Worm (Caenorhabditis elegans) whole organism, L4 larva: ENCODE measurements around the gene M02E1.1.

Experiments used
- F44E2.7 ChIP-seq: fragments of 200-800 bp; sonication (Bioruptor generic); IDR thresholded peaks from 2 replicates; pipeline ENCODE4 v2.1.2; 2022; ENCODE audit warnings: missing genetic modification characterization, missing compliant biosample characterization
- Y48G9A.11 ChIP-seq: fragments of 200-800 bp; sonication (Bioruptor generic); IDR thresholded peaks from 2 replicates; pipeline ENCODE4 v1.3.6; 2022; ENCODE audit warnings: missing genetic modification reagents, missing genetic modification characterization, missing compliant biosample characterization
- ZK546.5 ChIP-seq, 2 experiments: sonication (generic microtip); optimal IDR thresholded peaks; 2 replicates each; lab custom pipeline; 2017; ENCODE audit warnings: missing biosample characterization in 2 of 2, missing genetic modification characterization in 2 of 2
- ceh-82 ChIP-seq: sonication (generic microtip); optimal IDR thresholded peaks from 2 replicates; lab custom pipeline; 2017; ENCODE audit warnings: missing biosample characterization, missing genetic modification characterization
- dpl-1 ChIP-seq: fragments of 150-350 bp; optimal IDR thresholded peaks from 2 replicates; lab custom pipeline; 2014; ENCODE audit warnings: missing biosample characterization, missing genetic modification reagents, missing genetic modification characterization
- hlh-30 ChIP-seq: sonication (generic microtip); optimal IDR thresholded peaks from 2 replicates; lab custom pipeline; 2017; ENCODE audit warnings: antibody characterized with exemption, mild to moderate bottlenecking, missing genetic modification characterization, missing compliant biosample characterization; ENCODE audit not compliant: insufficient read depth
- lin-38 ChIP-seq: fragments of 200-800 bp; sonication (Bioruptor generic); IDR thresholded peaks from 2 replicates; pipeline ENCODE4 v1.3.6; 2022; ENCODE audit warnings: missing genetic modification reagents, missing genetic modification characterization, missing compliant biosample characterization
- nhr-6 ChIP-seq: fragments of 150-350 bp; optimal IDR thresholded peaks from 2 replicates; lab custom pipeline; 2014; ENCODE audit warnings: missing biosample characterization, missing genetic modification characterization
- nhr-76 ChIP-seq: fragments of 150-350 bp; optimal IDR thresholded peaks from 2 replicates; lab custom pipeline; 2014; ENCODE audit warnings: missing biosample characterization, missing genetic modification characterization
- nhr-77 ChIP-seq: fragments of 150-350 bp; optimal IDR thresholded peaks from 2 replicates; lab custom pipeline; 2014; ENCODE audit warnings: missing biosample characterization, missing genetic modification characterization
- skn-1 ChIP-seq: fragments of 150-350 bp; optimal IDR thresholded peaks from 2 replicates; lab custom pipeline; 2014; ENCODE audit warnings: missing biosample characterization, missing genetic modification characterization
- snpc-4 ChIP-seq: fragments of 150-350 bp; optimal IDR thresholded peaks from 2 replicates; lab custom pipeline; 2014; ENCODE audit warnings: missing biosample characterization, missing genetic modification characterization
- unc-130 ChIP-seq: sonication (generic microtip); optimal IDR thresholded peaks from 2 replicates; lab custom pipeline; 2016; ENCODE audit warnings: missing genetic modification reagents, missing genetic modification characterization, missing compliant biosample characterization
- unc-39 ChIP-seq: sonication (generic microtip); optimal IDR thresholded peaks from 2 replicates; lab custom pipeline; 2017; ENCODE audit warnings: missing biosample characterization, missing genetic modification characterization

- TF ChIP-seq snpc-4 (tag; lab: Kevin White, UChicago) (no peak), lin-38 (no peak), skn-1 (tag; lab: Kevin White, UChicago) (no peak), Y48G9A.11 (GFP tag; lab: Robert Waterston, UW) (no peak), unc-39 (tag; lab: Kevin White, UChicago) (no peak), nhr-6 (tag; lab: Kevin White, UChicago) (no peak), ZK546.5 (tag; optimal IDR thresholded peaks at IDR 0.05; lab: Kevin White, UChicago) (no peak), unc-130 (GFP tag; lab: Kevin White, UChicago) (no peak), dpl-1 (GFP tag; lab: Kevin White, UChicago) (no peak), nhr-76 (tag; lab: Kevin White, UChicago) (no peak), F44E2.7 (GFP tag; lab: Robert Waterston, UW) (no peak), hlh-30 (peak; percentile 70), ceh-82 (tag; lab: Kevin White, UChicago) (no peak), nhr-77 (tag; lab: Kevin White, UChicago) (no peak)
Observed at ce11 chrX:348141-348540, 22.2 kb downstream of the M02E1.1 start.
